In genomic region chr3L:1464465-1464864, dm6 we compare ENCODE assay signal across 4 fruit fly cellular contexts.
TF ChIP-seq lines count a peak whose summit lies in the region.

No protein-coding gene starts in this region.

- TF ChIP-seq CTCF in whole organism, embryonic (GFP tag; optimal IDR thresholded peaks at IDR 0.05; lab: Kevin White, UChicago), result no peak

TF ChIP-seq in whole organism, embryonic, 481 proteins besides CTCF, POLR2A, EP300 and RAD21 (continues in another document):
- no peak for TF ChIP-seq vnd (GFP tag; IDR thresholded peaks at IDR 0.05; lab: Robert Waterston, UW; ENCODE audit: partially characterized antibody)
- 0 out of 2 replicates have a peak, but pooled peaks have one; percentile 8 for TF ChIP-seq CG31224 (GFP tag; IDR thresholded peaks at IDR 0.05; lab: Robert Waterston, UW)
- TF ChIP-seq sim (GFP tag; IDR thresholded peaks at IDR 0.05; lab: Robert Waterston, UW), result no peak
- no peak for TF ChIP-seq Hey (tag; optimal IDR thresholded peaks at IDR 0.05; lab: Kevin White, UChicago)
- TF ChIP-seq CG8765 (GFP tag; IDR thresholded peaks at IDR 0.05; lab: Robert Waterston, UW), result peak; percentile 53
- TF ChIP-seq row (GFP tag; IDR thresholded peaks at IDR 0.05; lab: Robert Waterston, UW), result peak; percentile 29; the same call in 1 of the 3 replicates
- TF ChIP-seq Dll (GFP tag; IDR thresholded peaks at IDR 0.05; lab: Robert Waterston, UW; ENCODE audit: partially characterized antibody), result no peak
- no peak; the same call in 1 of the 2 replicates for TF ChIP-seq CG11247 (GFP tag; IDR thresholded peaks at IDR 0.05; lab: Robert Waterston, UW)
- TF ChIP-seq scrt (GFP tag; optimal IDR thresholded peaks at IDR 0.05; lab: Kevin White, UChicago), result no peak
- TF ChIP-seq CG3726 (GFP tag; IDR thresholded peaks at IDR 0.05; lab: Robert Waterston, UW), result no peak
- TF ChIP-seq dmrt99B (tag; optimal IDR thresholded peaks at IDR 0.05; lab: Kevin White, UChicago), result peak; percentile 40
- TF ChIP-seq Xrp1 (GFP tag; IDR thresholded peaks at IDR 0.05; lab: Robert Waterston, UW), result peak; percentile 50; the same call in 1 of the 2 replicates
- no peak for TF ChIP-seq gro (GFP tag; optimal IDR thresholded peaks at IDR 0.05; lab: Kevin White, UChicago)
- TF ChIP-seq sens-2 (GFP tag; IDR thresholded peaks at IDR 0.05; lab: Robert Waterston, UW), result peak; percentile 33; the same call in 1 of the 2 replicates
- no peak for TF ChIP-seq Poxn (GFP tag; IDR thresholded peaks at IDR 0.05; lab: Robert Waterston, UW)
- no peak for TF ChIP-seq vvl (GFP tag; IDR thresholded peaks at IDR 0.05; lab: Robert Waterston, UW)
- TF ChIP-seq CG4328 (GFP tag; optimal IDR thresholded peaks at IDR 0.05; lab: Kevin White, UChicago), result no peak
- peak; percentile 41 for TF ChIP-seq tio (GFP tag; optimal IDR thresholded peaks at IDR 0.05; lab: Kevin White, UChicago)
- TF ChIP-seq insv (GFP tag; optimal IDR thresholded peaks at IDR 0.05; lab: Kevin White, UChicago), result no peak
- TF ChIP-seq CG6175 (GFP tag; IDR thresholded peaks at IDR 0.05; lab: Robert Waterston, UW), result no peak
- peak; percentile 8 for TF ChIP-seq CG18476 (GFP tag; optimal IDR thresholded peaks at IDR 0.05; lab: Kevin White, UChicago)
- peak; percentile 57 for TF ChIP-seq CG31441 (GFP tag; IDR thresholded peaks at IDR 0.05; lab: Robert Waterston, UW)

TF ChIP-seq in whole organism, prepupa, 60 proteins besides CTCF, POLR2A, EP300 and RAD21 (continues in another document):
- TF ChIP-seq CG4318 (GFP tag; optimal IDR thresholded peaks at IDR 0.05; lab: Kevin White, UChicago) (peak; percentile 60), Sox14 (GFP tag; optimal IDR thresholded peaks at IDR 0.05; lab: Kevin White, UChicago) (peak; percentile 42), Lpt (GFP tag; optimal IDR thresholded peaks at IDR 0.05; lab: Kevin White, UChicago) (peak; percentile 62), net (GFP tag; optimal IDR thresholded peaks at IDR 0.05; lab: Kevin White, UChicago) (peak; percentile 71), Eip78C (GFP tag; lab: Kevin White, UChicago) (peak; percentile 87), Smox (GFP tag; optimal IDR thresholded peaks at IDR 0.05; lab: Kevin White, UChicago) (peak; percentile 48), dac (GFP tag; optimal IDR thresholded peaks at IDR 0.05; lab: Kevin White, UChicago) (peak; percentile 53), spab (GFP tag; optimal IDR thresholded peaks at IDR 0.05; lab: Kevin White, UChicago) (no peak), CG34406 (GFP tag; optimal IDR thresholded peaks at IDR 0.05; lab: Kevin White, UChicago) (peak; percentile 44), Gug (GFP tag; IDR thresholded peaks at IDR 0.05; lab: Robert Waterston, UW) (peak; percentile 47; the same call in 1 of the 2 replicates), CG8632 (GFP tag; optimal IDR thresholded peaks at IDR 0.05; lab: Kevin White, UChicago) (peak; percentile 51), topi (GFP tag; optimal IDR thresholded peaks at IDR 0.05; lab: Kevin White, UChicago) (peak; percentile 42), dsx (GFP tag; optimal IDR thresholded peaks at IDR 0.05; lab: Kevin White, UChicago; ENCODE audit: poor library complexity, severe bottlenecking) (no peak), CG7368 (GFP tag; optimal IDR thresholded peaks at IDR 0.05; lab: Kevin White, UChicago) (peak; percentile 5), Ets21C (GFP tag; optimal IDR thresholded peaks at IDR 0.05; lab: Kevin White, UChicago) (peak; percentile 17), CG6276 (GFP tag; optimal IDR thresholded peaks at IDR 0.05; lab: Kevin White, UChicago) (peak; percentile 50), esn (GFP tag; optimal IDR thresholded peaks at IDR 0.05; lab: Kevin White, UChicago) (peak; percentile 65), achi (GFP tag; optimal IDR thresholded peaks at IDR 0.05; lab: Kevin White, UChicago) (peak; percentile 57), CG3919 (GFP tag; optimal IDR thresholded peaks at IDR 0.05; lab: Kevin White, UChicago) (peak; percentile 50), eg (GFP tag; IDR thresholded peaks at IDR 0.05; lab: Robert Waterston, UW) (peak; percentile 55; the same call in 1 of the 3 replicates), ss (GFP tag; optimal IDR thresholded peaks at IDR 0.05; lab: Kevin White, UChicago) (peak; percentile 13 to 46), OdsH (GFP tag; optimal IDR thresholded peaks at IDR 0.05; lab: Kevin White, UChicago) (peak; percentile 67), CG1621 (tag; optimal IDR thresholded peaks at IDR 0.05; lab: Kevin White, UChicago) (peak; percentile 10)

TF ChIP-seq in whole organism, pupa, 21 proteins besides CTCF, POLR2A, EP300 and RAD21:
- TF ChIP-seq EcR (GFP tag; optimal IDR thresholded peaks at IDR 0.05; lab: Kevin White, UChicago) (no peak), Pif1A (GFP tag; optimal IDR thresholded peaks at IDR 0.05; lab: Kevin White, UChicago) (peak; percentile 53), CG34367 (tag; optimal IDR thresholded peaks at IDR 0.05; lab: Kevin White, UChicago) (peak; percentile 19), rn (GFP tag; IDR thresholded peaks at IDR 0.05; lab: Robert Waterston, UW) (peak; percentile 6; the same call in 1 of the 2 replicates), gl (tag; optimal IDR thresholded peaks at IDR 0.05; lab: Kevin White, UChicago) (no peak), D1 (tag; optimal IDR thresholded peaks at IDR 0.05; lab: Kevin White, UChicago) (no peak), CG9948 (tag; optimal IDR thresholded peaks at IDR 0.05; lab: Kevin White, UChicago) (peak; percentile 27), fd96Ca (GFP tag; IDR thresholded peaks at IDR 0.05; lab: Robert Waterston, UW) (peak; percentile 72; the same call in 2 of the 3 replicates), CG14655 (GFP tag; optimal IDR thresholded peaks at IDR 0.05; lab: Kevin White, UChicago) (peak; percentile 56), CG10348 (GFP tag; IDR thresholded peaks at IDR 0.05; lab: Robert Waterston, UW) (0 out of 2 replicates have a peak, but pooled peaks have one; percentile 49), Snoo (tag; optimal IDR thresholded peaks at IDR 0.05; lab: Kevin White, UChicago) (peak; percentile 15), CG13204 (GFP tag; optimal IDR thresholded peaks at IDR 0.05; lab: Kevin White, UChicago) (no peak), CG32121 (GFP tag; IDR thresholded peaks at IDR 0.05; lab: Robert Waterston, UW) (peak; percentile 65), CG17806 (tag; optimal IDR thresholded peaks at IDR 0.05; lab: Kevin White, UChicago) (peak; percentile 28), CG12605 (GFP tag; IDR thresholded peaks at IDR 0.05; lab: Robert Waterston, UW) (peak; percentile 16; the same call in 1 of the 2 replicates), CG15710 (tag; optimal IDR thresholded peaks at IDR 0.05; lab: Kevin White, UChicago) (peak; percentile 31), Pif1B (GFP tag; optimal IDR thresholded peaks at IDR 0.05; lab: Kevin White, UChicago) (peak; percentile 63), CG8301 (tag; optimal IDR thresholded peaks at IDR 0.05; lab: Kevin White, UChicago) (peak; percentile 20), CG8159 (tag; optimal IDR thresholded peaks at IDR 0.05; lab: Kevin White, UChicago) (peak; percentile 38), Ets98B (GFP tag; IDR thresholded peaks at IDR 0.05; lab: Robert Waterston, UW) (peak; percentile 43), CG4496 (GFP tag; IDR thresholded peaks at IDR 0.05; lab: Robert Waterston, UW) (peak; percentile 77)

TF ChIP-seq in whole organism, wandering third instar larva, 38 proteins besides CTCF, POLR2A, EP300 and RAD21:
- TF ChIP-seq h (GFP tag; optimal IDR thresholded peaks at IDR 0.05; lab: Kevin White, UChicago) (peak; percentile 11), foxo (GFP tag; optimal IDR thresholded peaks at IDR 0.05; lab: Kevin White, UChicago) (peak in 1 of 2 experiments; percentile 45), Hr78 (GFP tag; optimal IDR thresholded peaks at IDR 0.05; lab: Kevin White, UChicago) (no peak), Dfd (GFP tag; optimal IDR thresholded peaks at IDR 0.05; lab: Kevin White, UChicago) (no peak), N (GFP tag; optimal IDR thresholded peaks at IDR 0.05; lab: Kevin White, UChicago) (no peak), Sp1 (GFP tag; optimal IDR thresholded peaks at IDR 0.05; lab: Kevin White, UChicago) (no peak), jim (GFP tag; optimal IDR thresholded peaks at IDR 0.05; lab: Kevin White, UChicago) (peak; percentile 33), psq (GFP tag; optimal IDR thresholded peaks at IDR 0.05; lab: Kevin White, UChicago) (peak; percentile 17), br (GFP tag; optimal IDR thresholded peaks at IDR 0.05; lab: Kevin White, UChicago) (peak; percentile 1), rgr (GFP tag; optimal IDR thresholded peaks at IDR 0.05; lab: Kevin White, UChicago) (peak; percentile 42), OdsH (GFP tag; optimal IDR thresholded peaks at IDR 0.05; lab: Kevin White, UChicago) (peak; percentile 10), sv (GFP tag; optimal IDR thresholded peaks at IDR 0.05; lab: Kevin White, UChicago) (no peak), CG9705 (GFP tag; optimal IDR thresholded peaks at IDR 0.05; lab: Kevin White, UChicago) (no peak), Hnf4 (GFP tag; optimal IDR thresholded peaks at IDR 0.05; lab: Kevin White, UChicago) (peak; percentile 10), dl (GFP tag; optimal IDR thresholded peaks at IDR 0.05; lab: Kevin White, UChicago; ENCODE audit: insufficient read depth in 1 of 2, partially characterized antibody in 2 of 2) (no peak), ey (GFP tag; optimal IDR thresholded peaks at IDR 0.05; lab: Kevin White, UChicago) (peak; percentile 20), GATAd (GFP tag; optimal IDR thresholded peaks at IDR 0.05; lab: Kevin White, UChicago) (no peak), pan (optimal IDR thresholded peaks at IDR 0.05; lab: Kevin White, UChicago) (no peak)

Comparison
In these comparisons a context has a peak if more than half of its experiments do, and no peak if none do; other contexts are left out.
1. Of the 7 proteins assayed by ChIP-seq in both whole organism, embryonic and whole organism, prepupa: peak only in whole organism, embryonic: Blimp-1; only in whole organism, prepupa: Hr39 and Lpt; in both: Gug and Sox102F; in neither: 2.